Fruit fly (Drosophila melanogaster) whole organism, embryonic: ENCODE data around the gene Sgs5bis.

ENCODE experiments used
- Ada2b ChIP-seq: fragments of 200-800 bp; sonication (Bioruptor generic); IDR thresholded peaks from 2 replicates; pipeline ENCODE4 v1.3.6; 2022; ENCODE audit warnings: missing biosample characterization, missing genetic modification characterization
- Atf-2 ChIP-seq: fragments of 200-800 bp; sonication (Bioruptor generic); optimal IDR thresholded peaks from 2 replicates; lab custom pipeline; 2016; ENCODE audit warnings: missing biosample characterization, missing genetic modification characterization
- Blimp-1 ChIP-seq: fragments of 200-800 bp; sonication (Bioruptor generic); optimal IDR thresholded peaks from 3 replicates; lab custom pipeline; 2018; ENCODE audit warnings: missing biosample characterization, missing genetic modification characterization, mild to moderate bottlenecking, moderate library complexity, missing genetic modification reagents
- CG10366 ChIP-seq: fragments of 200-800 bp; sonication (Bioruptor generic); IDR thresholded peaks from 2 replicates; pipeline ENCODE4 v1.3.6; 2022; ENCODE audit warnings: missing biosample characterization, missing genetic modification characterization
- CG12942 ChIP-seq: fragments of 200-800 bp; sonication (Bioruptor generic); optimal IDR thresholded peaks from 3 replicates; lab custom pipeline; 2016; ENCODE audit warnings: missing biosample characterization, missing genetic modification characterization
- CG14441 ChIP-seq: fragments of 200-800 bp; sonication (Bioruptor generic); IDR thresholded peaks from 2 replicates; pipeline ENCODE4 v1.3.6; 2022; ENCODE audit warnings: missing biosample characterization, missing genetic modification characterization
- CG1529 ChIP-seq: fragments of 200-800 bp; sonication (Bioruptor generic); optimal IDR thresholded peaks from 3 replicates; lab custom pipeline; 2018; ENCODE audit warnings: missing biosample characterization, missing genetic modification characterization
- CG16863 ChIP-seq: fragments of 200-800 bp; sonication (Bioruptor generic); optimal IDR thresholded peaks from 3 replicates; lab custom pipeline; 2016; ENCODE audit warnings: missing biosample characterization, missing genetic modification characterization
- CG17359 ChIP-seq: fragments of 200-800 bp; sonication (Bioruptor generic); optimal IDR thresholded peaks from 3 replicates; lab custom pipeline; 2018; ENCODE audit warnings: missing biosample characterization, mild to moderate bottlenecking, missing genetic modification characterization, moderate library complexity
- CG30431 ChIP-seq: fragments of 200-800 bp; sonication (Bioruptor generic); optimal IDR thresholded peaks from 2 replicates; lab custom pipeline; 2017; ENCODE audit warnings: missing biosample characterization, missing genetic modification characterization
- CG31224 ChIP-seq: fragments of 200-800 bp; sonication (Bioruptor generic); IDR thresholded peaks from 2 replicates; pipeline ENCODE4 v1.3.6; 2022; ENCODE audit warnings: missing biosample characterization, missing genetic modification characterization
- CG3163 ChIP-seq: fragments of 200-800 bp; sonication (Bioruptor generic); optimal IDR thresholded peaks from 3 replicates; lab custom pipeline; 2016; ENCODE audit warnings: missing biosample characterization, missing genetic modification characterization
- CG4424 ChIP-seq: fragments of 200-800 bp; sonication (Bioruptor generic); optimal IDR thresholded peaks from 3 replicates; lab custom pipeline; 2016; ENCODE audit warnings: missing biosample characterization, missing genetic modification characterization
- CG4820 ChIP-seq: fragments of 200-800 bp; sonication (Bioruptor generic); optimal IDR thresholded peaks from 3 replicates; lab custom pipeline; 2016; ENCODE audit warnings: missing biosample characterization, missing genetic modification characterization
- CG6683 ChIP-seq: fragments of 200-800 bp; sonication (Bioruptor generic); optimal IDR thresholded peaks from 2 replicates; lab custom pipeline; 2017; ENCODE audit warnings: missing biosample characterization, mild to moderate bottlenecking, missing genetic modification characterization, missing genetic modification reagents
- CG7745 ChIP-seq: fragments of 200-800 bp; sonication (Bioruptor generic); optimal IDR thresholded peaks from 2 replicates; lab custom pipeline; 2018; ENCODE audit warnings: missing biosample characterization, mild to moderate bottlenecking, missing genetic modification characterization, moderate library complexity
- CG9437 ChIP-seq: fragments of 200-800 bp; sonication (Bioruptor generic); optimal IDR thresholded peaks from 2 replicates; lab custom pipeline; 2018; ENCODE audit warnings: missing biosample characterization, mild to moderate bottlenecking, missing genetic modification characterization
- CG9609 ChIP-seq: fragments of 200-800 bp; sonication (Bioruptor generic); optimal IDR thresholded peaks from 3 replicates; lab custom pipeline; 2016; ENCODE audit warnings: missing biosample characterization, missing genetic modification characterization
- Camta ChIP-seq: fragments of 200-800 bp; sonication (Bioruptor generic); optimal IDR thresholded peaks from 2 replicates; lab custom pipeline; 2016; ENCODE audit warnings: missing biosample characterization, missing genetic modification characterization
- Dek ChIP-seq: fragments of 200-800 bp; sonication (Bioruptor generic); optimal IDR thresholded peaks from 3 replicates; lab custom pipeline; 2019; ENCODE audit warnings: missing biosample characterization, mild to moderate bottlenecking, missing genetic modification characterization, moderate library complexity
- E2f1 ChIP-seq: fragments of 200-800 bp; sonication (Bioruptor generic); IDR thresholded peaks from 2 replicates; pipeline ENCODE4 v1.3.6; 2022; ENCODE audit warnings: missing biosample characterization, missing genetic modification characterization
- Ets97D ChIP-seq: fragments of 200-800 bp; sonication (Bioruptor generic); optimal IDR thresholded peaks from 3 replicates; lab custom pipeline; 2016; ENCODE audit warnings: missing biosample characterization, missing genetic modification characterization
- Hey ChIP-seq: fragments of 200-800 bp; sonication (Bioruptor generic); optimal IDR thresholded peaks from 3 replicates; lab custom pipeline; 2018; ENCODE audit warnings: missing biosample characterization, mild to moderate bottlenecking, missing genetic modification characterization
- Hr3 ChIP-seq: fragments of 200-800 bp; sonication (Bioruptor generic); optimal IDR thresholded peaks from 3 replicates; lab custom pipeline; 2016; ENCODE audit warnings: missing biosample characterization, missing genetic modification characterization
- Hr39 ChIP-seq: fragments of >200 bp; optimal IDR thresholded peaks from 2 replicates; lab custom pipeline; 2017
- Med ChIP-seq: fragments of 200-800 bp; sonication (Bioruptor generic); peaks from one replicate; lab custom pipeline; 2016; ENCODE audit warnings: missing biosample characterization, missing genetic modification characterization, mild to moderate bottlenecking, inconsistent platforms, moderate library complexity
- Meics ChIP-seq: fragments of 200-800 bp; sonication (Bioruptor generic); optimal IDR thresholded peaks from 2 replicates; lab custom pipeline; 2017; ENCODE audit warnings: missing biosample characterization, mild to moderate bottlenecking, missing genetic modification characterization
- Rfx ChIP-seq: fragments of 200-800 bp; sonication (Bioruptor generic); IDR thresholded peaks from 2 replicates; pipeline ENCODE4 v1.3.6; 2022; ENCODE audit warnings: missing biosample characterization, missing genetic modification characterization
- Sin3A ChIP-seq: fragments of >200 bp; optimal IDR thresholded peaks from 2 replicates; lab custom pipeline; 2018
- Sox100B ChIP-seq: fragments of 200-800 bp; sonication (Bioruptor generic); optimal IDR thresholded peaks from 3 replicates; lab custom pipeline; 2018; ENCODE audit warnings: missing biosample characterization, mild to moderate bottlenecking, missing genetic modification characterization
- Sox102F ChIP-seq: fragments of 200-800 bp; sonication (Bioruptor generic); optimal IDR thresholded peaks from 2 replicates; lab custom pipeline; 2018; ENCODE audit warnings: missing biosample characterization, mild to moderate bottlenecking, missing genetic modification characterization, moderate library complexity
- Taf1 ChIP-seq: fragments of 200-800 bp; sonication (Bioruptor generic); IDR thresholded peaks from 2 replicates; pipeline ENCODE4 v1.3.6; 2022; ENCODE audit warnings: missing biosample characterization, missing genetic modification characterization
- Tbp ChIP-seq: fragments of >200 bp; optimal IDR thresholded peaks from 2 replicates; lab custom pipeline; 2018; ENCODE audit warnings: missing biosample characterization, missing genetic modification characterization
- abd-A ChIP-seq: fragments of 200-800 bp; sonication (Bioruptor generic); optimal IDR thresholded peaks from 3 replicates; lab custom pipeline; 2019; ENCODE audit warnings: missing biosample characterization, mild to moderate bottlenecking, missing genetic modification characterization, moderate library complexity
- ems ChIP-seq: fragments of 200-800 bp; sonication (Bioruptor generic); optimal IDR thresholded peaks from 3 replicates; lab custom pipeline; 2016; ENCODE audit warnings: missing biosample characterization, missing genetic modification characterization
- ham ChIP-seq: fragments of 200-800 bp; sonication (Bioruptor generic); IDR thresholded peaks from 2 replicates; pipeline ENCODE4 v1.3.6; 2022; ENCODE audit warnings: missing biosample characterization, missing genetic modification characterization
- hbn ChIP-seq: fragments of 200-800 bp; sonication (Bioruptor generic); IDR thresholded peaks from 2 replicates; pipeline ENCODE4 v1.3.6; 2022; ENCODE audit warnings: missing biosample characterization, missing genetic modification characterization; ENCODE audit not compliant: partially characterized antibody
- insv ChIP-seq, 2 experiments: fragments of 200-800 bp; sonication (Bioruptor generic); optimal IDR thresholded peaks; 3 replicates each; lab custom pipeline; 2016 to 2018; ENCODE audit warnings: missing biosample characterization in 2 of 2, missing genetic modification characterization in 2 of 2
- jing ChIP-seq: fragments of 200-800 bp; sonication (Bioruptor generic); optimal IDR thresholded peaks from 2 replicates; lab custom pipeline; 2018; ENCODE audit warnings: missing biosample characterization, mild to moderate bottlenecking, missing genetic modification characterization
- lola ChIP-seq, 3 experiments: fragments of >200 bp in 2 of 3; fragments of 200-800 bp in 1 of 3; sonication (Bioruptor generic) in 1 of 3; optimal IDR thresholded peaks; 2 replicates each; lab custom pipeline; 2017 to 2019; ENCODE audit warnings: missing biosample characterization in 3 of 3, missing genetic modification characterization in 3 of 3, mild to moderate bottlenecking in 1 of 3, moderate library complexity in 1 of 3
- pb ChIP-seq: fragments of 200-800 bp; sonication (Bioruptor generic); optimal IDR thresholded peaks from 3 replicates; lab custom pipeline; 2016; ENCODE audit warnings: missing biosample characterization, missing genetic modification characterization
- pnt ChIP-seq: fragments of 200-800 bp; sonication (Bioruptor generic); optimal IDR thresholded peaks from 3 replicates; lab custom pipeline; 2016; ENCODE audit warnings: missing biosample characterization, missing genetic modification characterization
- pros ChIP-seq: fragments of 200-800 bp; sonication (Bioruptor generic); optimal IDR thresholded peaks from 3 replicates; lab custom pipeline; 2019; ENCODE audit warnings: missing biosample characterization, mild to moderate bottlenecking, missing genetic modification characterization, moderate library complexity
- row ChIP-seq: fragments of 200-800 bp; sonication (Bioruptor generic); IDR thresholded peaks from 3 replicates; pipeline ENCODE4 v1.3.6; 2022; ENCODE audit warnings: missing biosample characterization, missing genetic modification characterization
- sima ChIP-seq: fragments of 200-800 bp; sonication (Bioruptor generic); optimal IDR thresholded peaks from 2 replicates; lab custom pipeline; 2016; ENCODE audit warnings: missing biosample characterization, missing genetic modification characterization
- slp2 ChIP-seq: fragments of 200-800 bp; sonication (Bioruptor generic); optimal IDR thresholded peaks from 2 replicates; lab custom pipeline; 2016; ENCODE audit warnings: missing biosample characterization, missing genetic modification characterization
- trem ChIP-seq: fragments of 200-800 bp; optimal IDR thresholded peaks from 3 replicates; lab custom pipeline; 2019; ENCODE audit warnings: missing biosample characterization, mild to moderate bottlenecking, missing genetic modification characterization, moderate library complexity

The Sgs5bis gene

DNA sequence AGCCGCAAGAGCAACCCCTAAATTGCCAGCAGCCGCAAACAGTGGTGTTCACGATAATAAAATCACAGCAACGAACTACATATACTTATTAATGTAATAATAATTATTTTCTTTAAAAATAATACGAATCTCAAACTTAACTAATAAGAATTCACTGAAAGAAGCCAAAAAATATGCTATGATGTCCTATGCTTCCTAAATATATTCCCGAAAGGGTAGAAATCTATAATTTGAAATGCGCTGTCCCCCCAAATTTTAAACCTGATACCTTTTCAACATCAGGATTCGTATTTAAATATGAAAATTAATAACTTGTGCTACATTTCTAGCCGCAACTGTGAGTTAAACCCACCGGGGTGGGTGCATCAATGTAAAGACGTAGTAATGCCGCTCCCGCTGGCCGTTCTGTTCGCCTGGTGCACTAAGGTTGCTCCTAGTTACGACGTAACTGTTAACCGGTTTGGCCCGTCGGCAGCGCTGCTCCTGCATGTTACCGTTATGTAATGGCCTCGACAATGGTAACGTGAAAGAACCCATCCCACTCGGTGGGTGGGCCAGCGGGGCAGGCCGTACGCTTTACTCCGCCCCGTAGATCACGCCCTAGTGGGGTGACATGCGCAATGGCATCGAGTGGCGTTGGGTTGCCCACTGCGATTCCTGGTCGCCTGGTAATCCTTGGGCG lies 10.2 kb downstream of the Sgs5bis start (continued):
- no peak for TF ChIP-seq sima (GFP tag; lab: Kevin White, UChicago)
- TF ChIP-seq abd-A (tag; lab: Kevin White, UChicago): peak; percentile 66
- TF ChIP-seq CG30431 (GFP tag; lab: Kevin White, UChicago): peak; percentile 83
- peak; percentile 77 for TF ChIP-seq CG1529 (GFP tag; lab: Kevin White, UChicago)
- no peak for TF ChIP-seq pnt
- TF ChIP-seq CG7745 (tag; lab: Kevin White, UChicago): no peak
- peak; percentile 78 for TF ChIP-seq Med (GFP tag; lab: Kevin White, UChicago)
- TF ChIP-seq Hr39 (lab: Kevin White, UChicago): no peak
- TF ChIP-seq Sox102F (GFP tag; lab: Kevin White, UChicago): peak; percentile 76
- TF ChIP-seq row (GFP tag; lab: Robert Waterston, UW): peak; percentile 84
- TF ChIP-seq Blimp-1 (GFP tag; lab: Kevin White, UChicago): peak; percentile 76
- peak; percentile 76 for TF ChIP-seq Hr3 (GFP tag; lab: Kevin White, UChicago)
- TF ChIP-seq slp2: no peak
- peak; percentile 9 for TF ChIP-seq Atf-2 (GFP tag; lab: Kevin White, UChicago)
- peak in 1 of 3 experiments; percentile 93 for TF ChIP-seq lola (GFP tag; optimal IDR thresholded peaks at IDR 0.05; lab: Kevin White, UChicago)
- TF ChIP-seq trem (tag; lab: Kevin White, UChicago): peak; percentile 82
- peak; percentile 42; the same call in 1 of the 2 replicates for TF ChIP-seq E2f1 (GFP tag; lab: Robert Waterston, UW)
- TF ChIP-seq CG9609: no peak
- TF ChIP-seq CG14441: peak; percentile 64
- TF ChIP-seq jing (GFP tag; lab: Kevin White, UChicago): peak; percentile 49
- peak; percentile 90 for TF ChIP-seq Meics
- peak; percentile 79 for TF ChIP-seq CG17359 (tag; lab: Kevin White, UChicago)
- peak; percentile 24 for TF ChIP-seq ems (GFP tag; lab: Kevin White, UChicago)
- peak; percentile 66 for TF ChIP-seq Ada2b (GFP tag; lab: Robert Waterston, UW)
- TF ChIP-seq pb (GFP tag; lab: Kevin White, UChicago): no peak
- no peak for TF ChIP-seq CG3163
- TF ChIP-seq CG6683: peak; percentile 76
- no peak for TF ChIP-seq Tbp (GFP tag; lab: Kevin White, UChicago)
- peak; percentile 18 for TF ChIP-seq Camta (GFP tag; lab: Kevin White, UChicago)
- TF ChIP-seq CG4424 (GFP tag; lab: Kevin White, UChicago): peak; percentile 82
- TF ChIP-seq CG12942: peak; percentile 19
- TF ChIP-seq pros (GFP tag; lab: Kevin White, UChicago): peak; percentile 99
- TF ChIP-seq CG9437 (GFP tag; lab: Kevin White, UChicago): peak; percentile 92
- peak; percentile 90 for TF ChIP-seq Hey (tag; lab: Kevin White, UChicago)
- no peak for TF ChIP-seq ham (GFP tag; lab: Robert Waterston, UW)
- no peak for TF ChIP-seq Taf1 (GFP tag; lab: Robert Waterston, UW)
- peak; percentile 69 for TF ChIP-seq Dek (tag; lab: Kevin White, UChicago)
- TF ChIP-seq CG4820 (GFP tag; lab: Kevin White, UChicago): peak; percentile 72
- peak; percentile 35 for TF ChIP-seq CG16863 (GFP tag; lab: Kevin White, UChicago)
- 0 out of 2 replicates have a peak, but pooled peaks have one; percentile 27 for TF ChIP-seq CG10366 (GFP tag; lab: Robert Waterston, UW)
- TF ChIP-seq Rfx (GFP tag; lab: Robert Waterston, UW): peak; percentile 54
- TF ChIP-seq hbn (GFP tag; lab: Robert Waterston, UW): no peak
- no peak for TF ChIP-seq Ets97D (GFP tag; lab: Kevin White, UChicago)
- TF ChIP-seq Sox100B: peak; percentile 90
- TF ChIP-seq insv (GFP tag; optimal IDR thresholded peaks at IDR 0.05; lab: Kevin White, UChicago): peak in 1 of 2 experiments; percentile 13
- TF ChIP-seq Sin3A (lab: Kevin White, UChicago): no peak
- peak; percentile 98 for TF ChIP-seq CG31224 (GFP tag; lab: Robert Waterston, UW)
